Fruit fly (Drosophila melanogaster) whole organism, embryonic: ENCODE measurements around the gene Jhbp1.
A peak's percentile ranks its signal among the peaks of the same experiment; 100 is the strongest.

Source experiments
- Antp ChIP-seq: fragments of 200-800 bp; sonication (Bioruptor generic); optimal IDR thresholded peaks from 3 replicates; lab custom pipeline; 2016; ENCODE audit warnings: missing biosample characterization, missing genetic modification characterization
- CG11504 ChIP-seq: fragments of 200-800 bp; sonication (Bioruptor generic); optimal IDR thresholded peaks from 3 replicates; lab custom pipeline; 2019; ENCODE audit warnings: missing biosample characterization, mild to moderate bottlenecking, missing genetic modification characterization, moderate library complexity
- CG12071 ChIP-seq: fragments of 200-800 bp; sonication (Bioruptor generic); optimal IDR thresholded peaks from 3 replicates; lab custom pipeline; 2018; ENCODE audit warnings: missing biosample characterization, mild to moderate bottlenecking, missing genetic modification characterization
- CG12104 ChIP-seq: fragments of 200-800 bp; sonication (Bioruptor generic); optimal IDR thresholded peaks from 3 replicates; lab custom pipeline; 2016; ENCODE audit warnings: missing biosample characterization, missing genetic modification characterization
- CG13894 ChIP-seq: fragments of 200-800 bp; sonication (Bioruptor generic); optimal IDR thresholded peaks from 3 replicates; lab custom pipeline; 2018; ENCODE audit warnings: missing biosample characterization, mild to moderate bottlenecking, missing genetic modification characterization, moderate library complexity
- CG14014 ChIP-seq: fragments of 200-800 bp; sonication (Bioruptor generic); IDR thresholded peaks from 2 replicates; pipeline ENCODE4 v1.3.6; 2022; ENCODE audit warnings: missing biosample characterization, missing genetic modification characterization
- CG14441 ChIP-seq: fragments of 200-800 bp; sonication (Bioruptor generic); IDR thresholded peaks from 2 replicates; pipeline ENCODE4 v1.3.6; 2022; ENCODE audit warnings: missing biosample characterization, missing genetic modification characterization
- CG14667 ChIP-seq: fragments of 200-800 bp; sonication (Bioruptor generic); IDR thresholded peaks from 2 replicates; pipeline ENCODE4 v1.3.6; 2022; ENCODE audit warnings: missing biosample characterization, missing genetic modification characterization
- CG15601 ChIP-seq: fragments of 200-800 bp; sonication (Bioruptor generic); optimal IDR thresholded peaks from 3 replicates; lab custom pipeline; 2019; ENCODE audit warnings: missing biosample characterization, mild to moderate bottlenecking, missing genetic modification characterization, moderate library complexity
- CG17361 ChIP-seq: fragments of 200-800 bp; sonication (Bioruptor generic); IDR thresholded peaks from 3 replicates; pipeline ENCODE4 v1.3.6; 2022; ENCODE audit warnings: missing biosample characterization, missing genetic modification characterization
- CG18476 ChIP-seq: fragments of 200-800 bp; sonication (Bioruptor generic); optimal IDR thresholded peaks from 2 replicates; lab custom pipeline; 2016; ENCODE audit warnings: missing biosample characterization, mild to moderate bottlenecking, missing genetic modification characterization
- CG2120 ChIP-seq: fragments of 200-800 bp; sonication (Bioruptor generic); optimal IDR thresholded peaks from 3 replicates; lab custom pipeline; 2016; ENCODE audit warnings: missing biosample characterization, missing genetic modification characterization
- CG2199 ChIP-seq: fragments of 200-800 bp; sonication (Bioruptor generic); IDR thresholded peaks from 3 replicates; pipeline ENCODE4 v1.3.6; 2022; ENCODE audit warnings: missing biosample characterization, missing genetic modification characterization
- CG6791 ChIP-seq: fragments of 200-800 bp; sonication (Bioruptor generic); IDR thresholded peaks from 3 replicates; pipeline ENCODE4 v1.3.6; 2022; ENCODE audit warnings: missing biosample characterization, missing genetic modification characterization; ENCODE audit not compliant: partially characterized antibody
- CG7928 ChIP-seq: fragments of 200-800 bp; sonication (Bioruptor generic); optimal IDR thresholded peaks from 2 replicates; lab custom pipeline; 2017; ENCODE audit warnings: missing biosample characterization, mild to moderate bottlenecking, missing genetic modification characterization
- CG7963 ChIP-seq: fragments of 200-800 bp; sonication (Bioruptor generic); IDR thresholded peaks from 3 replicates; pipeline ENCODE4 v1.3.6; 2022; ENCODE audit warnings: missing biosample characterization, missing genetic modification characterization; ENCODE audit not compliant: partially characterized antibody
- CG8924 ChIP-seq: fragments of 200-800 bp; optimal IDR thresholded peaks from 3 replicates; lab custom pipeline; 2019; ENCODE audit warnings: missing biosample characterization, mild to moderate bottlenecking, missing genetic modification characterization, moderate library complexity
- CG9727 ChIP-seq: fragments of 200-800 bp; sonication (Bioruptor generic); optimal IDR thresholded peaks from 3 replicates; lab custom pipeline; 2017; ENCODE audit warnings: missing biosample characterization, mild to moderate bottlenecking, missing genetic modification characterization
- CkIIα-i1 ChIP-seq: fragments of 200-800 bp; sonication (Bioruptor generic); IDR thresholded peaks from 2 replicates; pipeline ENCODE4 v1.3.6; 2022; ENCODE audit warnings: missing biosample characterization, missing genetic modification characterization
- Deaf1 ChIP-seq: fragments of 200-800 bp; optimal IDR thresholded peaks from 3 replicates; lab custom pipeline; 2019; ENCODE audit warnings: missing biosample characterization, mild to moderate bottlenecking, missing genetic modification characterization, moderate library complexity
- Dp ChIP-seq: fragments of 200-800 bp; sonication (Bioruptor generic); optimal IDR thresholded peaks from 2 replicates; lab custom pipeline; 2018; ENCODE audit warnings: missing biosample characterization, mild to moderate bottlenecking, missing genetic modification characterization, moderate library complexity
- HLHmδ ChIP-seq: fragments of 200-800 bp; sonication (Bioruptor generic); optimal IDR thresholded peaks from 2 replicates; lab custom pipeline; 2018; ENCODE audit warnings: missing biosample characterization, mild to moderate bottlenecking, missing genetic modification characterization, moderate library complexity
- Med ChIP-seq: fragments of 200-800 bp; sonication (Bioruptor generic); peaks from one replicate; lab custom pipeline; 2016; ENCODE audit warnings: missing biosample characterization, missing genetic modification characterization, mild to moderate bottlenecking, inconsistent platforms, moderate library complexity
- Mrtf ChIP-seq: fragments of 200-800 bp; sonication (Bioruptor generic); IDR thresholded peaks from 3 replicates; pipeline ENCODE4 v1.3.6; 2022; ENCODE audit warnings: missing biosample characterization, missing genetic modification characterization
- NC2β ChIP-seq: fragments of 200-800 bp; sonication (Bioruptor generic); optimal IDR thresholded peaks from 2 replicates; lab custom pipeline; 2016; ENCODE audit warnings: missing biosample characterization, missing genetic modification characterization
- Nf-YC ChIP-seq: fragments of 200-800 bp; optimal IDR thresholded peaks from 3 replicates; lab custom pipeline; 2019; ENCODE audit warnings: missing biosample characterization, mild to moderate bottlenecking, missing genetic modification characterization, moderate library complexity
- PHDP ChIP-seq: fragments of 200-800 bp; sonication (Bioruptor generic); optimal IDR thresholded peaks from 3 replicates; lab custom pipeline; 2018; ENCODE audit warnings: missing biosample characterization, mild to moderate bottlenecking, missing genetic modification characterization, moderate library complexity
- Pdp1 ChIP-seq, 2 experiments: fragments of 200-800 bp; sonication (Bioruptor generic); optimal IDR thresholded peaks; 3 replicates each; lab custom pipeline; 2016; ENCODE audit warnings: missing biosample characterization in 2 of 2, missing genetic modification characterization in 2 of 2, mild to moderate bottlenecking in 1 of 2, moderate library complexity in 1 of 2
- Rfx ChIP-seq: fragments of 200-800 bp; sonication (Bioruptor generic); IDR thresholded peaks from 2 replicates; pipeline ENCODE4 v1.3.6; 2022; ENCODE audit warnings: missing biosample characterization, missing genetic modification characterization
- Sin3A ChIP-seq: fragments of >200 bp; optimal IDR thresholded peaks from 2 replicates; lab custom pipeline; 2018
- Ssrp ChIP-seq: fragments of 200-800 bp; sonication (Bioruptor generic); optimal IDR thresholded peaks from 2 replicates; lab custom pipeline; 2018; ENCODE audit warnings: missing biosample characterization, mild to moderate bottlenecking, missing genetic modification characterization, moderate library complexity
- ab ChIP-seq: fragments of 200-800 bp; sonication (Bioruptor generic); optimal IDR thresholded peaks from 2 replicates; lab custom pipeline; 2016; ENCODE audit warnings: missing biosample characterization, missing genetic modification characterization
- cg ChIP-seq: fragments of 200-800 bp; sonication (Bioruptor generic); optimal IDR thresholded peaks from 3 replicates; lab custom pipeline; 2019; ENCODE audit warnings: missing biosample characterization, mild to moderate bottlenecking, missing genetic modification characterization, moderate library complexity
- crol ChIP-seq: fragments of 200-800 bp; sonication (Bioruptor generic); IDR thresholded peaks from 2 replicates; pipeline ENCODE4 v1.3.6; 2022; ENCODE audit warnings: missing biosample characterization, missing genetic modification characterization
- fru ChIP-seq: fragments of >200 bp; optimal IDR thresholded peaks from 2 replicates; lab custom pipeline; 2017
- grn ChIP-seq: fragments of 200-800 bp; sonication (Bioruptor generic); optimal IDR thresholded peaks from 3 replicates; lab custom pipeline; 2017; ENCODE audit warnings: missing biosample characterization, missing genetic modification characterization
- hb ChIP-seq: fragments of 200-800 bp; sonication (Bioruptor generic); IDR thresholded peaks from 3 replicates; pipeline ENCODE4 v1.3.6; 2022; ENCODE audit warnings: missing biosample characterization, missing genetic modification characterization; ENCODE audit not compliant: partially characterized antibody
- ken ChIP-seq: fragments of 200-800 bp; sonication (Bioruptor generic); IDR thresholded peaks from 3 replicates; pipeline ENCODE4 v1.3.6; 2022; ENCODE audit warnings: missing biosample characterization, missing genetic modification characterization
- klu ChIP-seq: fragments of 200-800 bp; sonication (Bioruptor generic); IDR thresholded peaks from 2 replicates; pipeline ENCODE4 v1.3.6; 2022; ENCODE audit warnings: missing biosample characterization, missing genetic modification characterization
- mld ChIP-seq: fragments of 200-800 bp; sonication (Bioruptor generic); IDR thresholded peaks from 3 replicates; pipeline ENCODE4 v1.3.6; 2022; ENCODE audit warnings: missing biosample characterization, missing genetic modification characterization; ENCODE audit not compliant: partially characterized antibody
- nerfin-1 ChIP-seq: fragments of 200-800 bp; sonication (Bioruptor generic); optimal IDR thresholded peaks from 3 replicates; lab custom pipeline; 2019; ENCODE audit warnings: missing biosample characterization, mild to moderate bottlenecking, missing genetic modification characterization, moderate library complexity
- otp ChIP-seq: fragments of 200-800 bp; sonication (Bioruptor generic); IDR thresholded peaks from 3 replicates; pipeline ENCODE4, ENCODE4 v1.3.6; 2022; ENCODE audit warnings: missing biosample characterization, missing genetic modification characterization
- pan ChIP-seq, 4 experiments: fragments of >200 bp in 3 of 4; fragments of 200-800 bp in 1 of 4; sonication (Bioruptor generic) in 1 of 4; optimal IDR thresholded peaks in 3 of 4; IDR thresholded peaks in 1 of 4; 2 replicates each; pipeline versions ENCODE4 v1.3.6 to Lab custom; 2017 to 2022; ENCODE audit warnings: missing biosample characterization in 2 of 4, missing genetic modification characterization in 2 of 4, mixed read lengths in 1 of 4
- pnt ChIP-seq: fragments of 200-800 bp; sonication (Bioruptor generic); optimal IDR thresholded peaks from 3 replicates; lab custom pipeline; 2016; ENCODE audit warnings: missing biosample characterization, missing genetic modification characterization
- psq ChIP-seq: fragments of 200-800 bp; sonication (Bioruptor generic); optimal IDR thresholded peaks from 2 replicates; lab custom pipeline; 2017; ENCODE audit warnings: missing biosample characterization, missing genetic modification characterization
- ro ChIP-seq: fragments of 200-800 bp; sonication (Bioruptor generic); IDR thresholded peaks from 2 replicates; pipeline ENCODE4 v1.3.6; 2022; ENCODE audit warnings: missing biosample characterization, missing genetic modification characterization
- sd ChIP-seq: fragments of 200-800 bp; sonication (Bioruptor generic); optimal IDR thresholded peaks from 3 replicates; lab custom pipeline; 2018; ENCODE audit warnings: missing biosample characterization, mild to moderate bottlenecking, missing genetic modification characterization, moderate library complexity
- sens ChIP-seq: fragments of 200-800 bp; sonication (Bioruptor generic); peaks from one replicate; lab custom pipeline; 2016; ENCODE audit warnings: missing biosample characterization, missing genetic modification characterization
- sens-2 ChIP-seq: fragments of 200-800 bp; sonication (Bioruptor generic); IDR thresholded peaks from 2 replicates; pipeline ENCODE4 v1.3.6; 2022; ENCODE audit warnings: missing biosample characterization, missing genetic modification characterization
- sim ChIP-seq: fragments of 200-800 bp; sonication (Bioruptor generic); IDR thresholded peaks from 2 replicates; pipeline ENCODE4 v1.3.6; 2022; ENCODE audit warnings: missing biosample characterization, missing genetic modification characterization
- sr ChIP-seq: fragments of 200-800 bp; sonication (Bioruptor generic); IDR thresholded peaks from 3 replicates; pipeline ENCODE4 v1.3.6; 2022; ENCODE audit warnings: missing biosample characterization, missing genetic modification characterization
- vvl ChIP-seq: fragments of 200-800 bp; sonication (Bioruptor generic); IDR thresholded peaks from 2 replicates; pipeline ENCODE4 v1.3.6; 2022; ENCODE audit warnings: missing biosample characterization, missing genetic modification characterization
- wek ChIP-seq: fragments of 200-800 bp; sonication (Bioruptor generic); optimal IDR thresholded peaks from 3 replicates; lab custom pipeline; 2018; ENCODE audit warnings: missing biosample characterization, mild to moderate bottlenecking, missing genetic modification characterization, moderate library complexity

Gene Jhbp1

DNA sequence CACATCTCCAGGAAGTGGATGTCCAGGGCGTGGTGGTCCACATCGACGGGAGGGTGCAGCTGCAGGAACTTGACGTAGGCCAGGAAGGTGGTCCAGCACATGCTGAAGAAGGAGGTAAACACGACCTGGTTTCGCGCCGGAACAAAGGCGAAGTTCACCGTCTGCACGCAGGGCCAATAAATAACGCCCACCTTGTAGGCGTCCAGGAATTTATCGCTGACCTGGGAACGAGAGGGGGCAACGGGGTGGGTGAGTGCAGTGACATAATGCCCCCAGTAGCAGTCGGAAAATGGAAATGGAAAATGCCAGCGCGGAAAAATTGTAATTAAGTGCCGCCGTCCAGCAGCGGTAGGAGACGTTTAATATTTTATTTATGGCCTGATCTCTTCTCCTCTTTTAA lies 21.4 kb downstream of the Jhbp1 start (continued):
- TF ChIP-seq hb (GFP tag; lab: Robert Waterston, UW) (no peak), Pdp1 (GFP tag; optimal IDR thresholded peaks at IDR 0.05; lab: Kevin White, UChicago) (peak in 1 of 2 experiments; percentile 40), CG17361 (no peak), crol (GFP tag; lab: Robert Waterston, UW) (peak; percentile 66), sens (no peak), Med (GFP tag; lab: Kevin White, UChicago) (peak; percentile 59), CG14667 (GFP tag; lab: Robert Waterston, UW) (no peak), CG7963 (GFP tag; lab: Robert Waterston, UW) (0 out of 3 replicates have a peak, but pooled peaks have one; percentile 32), sens-2 (GFP tag; lab: Robert Waterston, UW) (no peak), sr (peak; percentile 27; the same call in 1 of the 3 replicates), otp (no peak), fru (lab: Kevin White, UChicago) (no peak), pan (optimal IDR thresholded peaks at IDR 0.05; lab: Kevin White, UChicago) (no peak), pan (GFP tag; optimal IDR thresholded peaks at IDR 0.05 in 1 of 2, IDR thresholded peaks at IDR 0.05 in 1 of 2) (peak in 1 of 2 experiments; percentile 7), wek (GFP tag; lab: Kevin White, UChicago) (no peak), ro (no peak), CG7928 (GFP tag; lab: Kevin White, UChicago) (no peak), Dp (GFP tag; lab: Kevin White, UChicago) (no peak), CG8924 (tag; lab: Kevin White, UChicago) (no peak), CG12071 (GFP tag; lab: Kevin White, UChicago) (no peak), sd (tag; lab: Kevin White, UChicago) (peak; percentile 45), Ssrp (tag; lab: Kevin White, UChicago) (no peak), HLHmδ (GFP tag; lab: Kevin White, UChicago) (no peak), Rfx (no peak), ab (GFP tag; lab: Kevin White, UChicago) (no peak), CG12104 (no peak), PHDP (tag; lab: Kevin White, UChicago) (no peak), CG15601 (tag; lab: Kevin White, UChicago) (no peak), pnt (GFP tag; lab: Kevin White, UChicago) (no peak), Sin3A (lab: Kevin White, UChicago) (no peak), Nf-YC (tag; lab: Kevin White, UChicago) (no peak), CkIIα-i1 (GFP tag; lab: Robert Waterston, UW) (no peak), Deaf1 (no peak), nerfin-1 (tag; lab: Kevin White, UChicago) (no peak), CG6791 (GFP tag; lab: Robert Waterston, UW) (no peak), NC2β (GFP tag; lab: Kevin White, UChicago) (no peak), CG11504 (tag; lab: Kevin White, UChicago) (no peak), sim (GFP tag; lab: Robert Waterston, UW) (0 out of 2 replicates have a peak, but pooled peaks have one; percentile 24)
- TF ChIP-seq, all 482 proteins: peak for 8

DNA sequence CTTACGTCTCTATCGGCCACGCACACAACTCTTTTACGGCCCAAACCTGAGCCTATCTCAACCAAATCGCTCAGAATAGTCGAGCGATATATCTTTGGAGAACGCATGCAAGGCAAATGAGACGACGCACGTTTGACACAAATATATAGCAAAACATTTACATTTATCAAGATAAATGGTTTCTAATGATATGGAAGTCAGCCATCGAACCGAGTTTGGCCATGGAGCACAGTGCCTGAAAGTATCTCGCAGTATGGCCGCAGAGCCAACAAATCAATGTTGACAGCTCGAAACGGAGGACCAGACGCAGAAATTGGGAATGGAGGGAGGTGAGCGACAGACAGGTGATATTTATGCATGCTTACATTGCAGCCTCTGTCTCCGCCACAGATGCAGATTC lies 22.2 kb downstream of the Jhbp1 start:
- no peak for TF ChIP-seq mld (GFP tag; lab: Robert Waterston, UW)
- peak; percentile 84; the same call in 2 of the 3 replicates for TF ChIP-seq CG2199 (GFP tag; lab: Robert Waterston, UW)
- TF ChIP-seq ken (GFP tag; lab: Robert Waterston, UW): no peak
- no peak for TF ChIP-seq klu (GFP tag; lab: Robert Waterston, UW)
- TF ChIP-seq CG13894: peak; percentile 16
- TF ChIP-seq vvl: peak; percentile 18; the same call in 1 of the 2 replicates
- no peak for TF ChIP-seq CG18476 (GFP tag; lab: Kevin White, UChicago)
- no peak for TF ChIP-seq psq (GFP tag; lab: Kevin White, UChicago)
- TF ChIP-seq grn (GFP tag; lab: Kevin White, UChicago): peak; percentile 69
- no peak for TF ChIP-seq Mrtf (GFP tag; lab: Robert Waterston, UW)
- no peak for TF ChIP-seq cg
- no peak for TF ChIP-seq CG14014
- TF ChIP-seq Rfx: no peak
- no peak for TF ChIP-seq CG9727 (GFP tag; lab: Kevin White, UChicago)
- no peak for TF ChIP-seq CG14441 (GFP tag; lab: Robert Waterston, UW)
- TF ChIP-seq CG2120 (GFP tag; lab: Kevin White, UChicago): no peak
- TF ChIP-seq Antp (GFP tag; lab: Kevin White, UChicago): no peak
